Fruit fly (Drosophila melanogaster) whole organism, embryonic: Measurements from ENCODE around the gene CG16995.

Experiments used
- Aef1 ChIP-seq: fragments of 200-800 bp; sonication (Bioruptor generic); IDR thresholded peaks from 3 replicates; pipeline ENCODE4 v1.3.6; 2022; ENCODE audit warnings: missing biosample characterization, missing genetic modification characterization
- CG13296 ChIP-seq: fragments of 200-800 bp; sonication (Bioruptor generic); optimal IDR thresholded peaks from 3 replicates; lab custom pipeline; 2018; ENCODE audit warnings: missing biosample characterization, mild to moderate bottlenecking, missing genetic modification characterization
- CG13624 ChIP-seq: fragments of 200-800 bp; sonication (Bioruptor generic); optimal IDR thresholded peaks from 2 replicates; lab custom pipeline; 2016; ENCODE audit warnings: missing biosample characterization, missing genetic modification characterization
- CG6254 ChIP-seq: fragments of 200-800 bp; sonication (Bioruptor generic); optimal IDR thresholded peaks from 3 replicates; lab custom pipeline; 2017; ENCODE audit warnings: mild to moderate bottlenecking, missing biosample characterization, missing genetic modification reagents, missing genetic modification characterization
- CG7556 ChIP-seq: fragments of 200-800 bp; sonication (Bioruptor generic); optimal IDR thresholded peaks from 2 replicates; lab custom pipeline; 2017; ENCODE audit warnings: missing biosample characterization, mild to moderate bottlenecking, missing genetic modification characterization
- CG9876 ChIP-seq: fragments of 200-800 bp; sonication (Bioruptor generic); optimal IDR thresholded peaks from 2 replicates; lab custom pipeline; 2016; ENCODE audit warnings: missing biosample characterization, missing genetic modification characterization
- CG9932 ChIP-seq: fragments of 200-800 bp; sonication (Bioruptor generic); IDR thresholded peaks from 2 replicates; pipeline ENCODE4 v1.3.6; 2022; ENCODE audit warnings: missing biosample characterization, missing genetic modification characterization
- CoRest ChIP-seq: fragments of 200-800 bp; sonication (Bioruptor generic); optimal IDR thresholded peaks from 3 replicates; lab custom pipeline; 2018; ENCODE audit warnings: missing biosample characterization, mild to moderate bottlenecking, missing genetic modification characterization, moderate library complexity
- D ChIP-seq, 2 experiments: fragments of 200-800 bp in 1 of 2; fragments of >200 bp in 1 of 2; sonication (Bioruptor generic) in 1 of 2; optimal IDR thresholded peaks; 2 replicates in 1 of 2; 3 replicates in 1 of 2; lab custom pipeline; 2017; ENCODE audit warnings: mild to moderate bottlenecking in 1 of 2, missing biosample characterization in 1 of 2, missing genetic modification characterization in 1 of 2, missing genetic modification reagents in 1 of 2
- Dref ChIP-seq: fragments of 200-800 bp; sonication (Bioruptor generic); IDR thresholded peaks from 2 replicates; pipeline ENCODE4 v1.3.6; 2022; ENCODE audit warnings: missing biosample characterization, missing genetic modification characterization
- Elba2 ChIP-seq: fragments of 200-800 bp; sonication (Bioruptor generic); optimal IDR thresholded peaks from 3 replicates; lab custom pipeline; 2016; ENCODE audit warnings: missing biosample characterization, missing genetic modification characterization
- HLH4C ChIP-seq: fragments of 200-800 bp; sonication (Bioruptor generic); IDR thresholded peaks from 3 replicates; pipeline ENCODE4 v1.3.6; 2022; ENCODE audit warnings: missing biosample characterization, missing genetic modification characterization; ENCODE audit not compliant: partially characterized antibody
- Nf-YA ChIP-seq: fragments of 200-800 bp; sonication (Bioruptor generic); IDR thresholded peaks from 2 replicates; pipeline ENCODE4 v1.3.6; 2022; ENCODE audit warnings: missing biosample characterization, missing genetic modification characterization
- PHDP ChIP-seq: fragments of 200-800 bp; sonication (Bioruptor generic); optimal IDR thresholded peaks from 3 replicates; lab custom pipeline; 2018; ENCODE audit warnings: missing biosample characterization, mild to moderate bottlenecking, missing genetic modification characterization, moderate library complexity
- ara ChIP-seq: fragments of 200-800 bp; sonication (Bioruptor generic); IDR thresholded peaks from 2 replicates; pipeline ENCODE4 v1.3.6; 2022; ENCODE audit warnings: missing biosample characterization, missing genetic modification characterization
- disco-r ChIP-seq: fragments of 200-800 bp; sonication (Bioruptor generic); optimal IDR thresholded peaks from 2 replicates; lab custom pipeline; 2016; ENCODE audit warnings: missing biosample characterization, missing genetic modification characterization
- sug ChIP-seq: fragments of 200-800 bp; optimal IDR thresholded peaks from 2 replicates; lab custom pipeline; 2019; ENCODE audit warnings: missing biosample characterization, mild to moderate bottlenecking, missing genetic modification characterization, moderate library complexity
- zfh2 ChIP-seq: fragments of 200-800 bp; sonication (Bioruptor generic); optimal IDR thresholded peaks from 2 replicates; lab custom pipeline; 2016; ENCODE audit warnings: missing biosample characterization, missing genetic modification characterization

Gene CG16995

DNA sequence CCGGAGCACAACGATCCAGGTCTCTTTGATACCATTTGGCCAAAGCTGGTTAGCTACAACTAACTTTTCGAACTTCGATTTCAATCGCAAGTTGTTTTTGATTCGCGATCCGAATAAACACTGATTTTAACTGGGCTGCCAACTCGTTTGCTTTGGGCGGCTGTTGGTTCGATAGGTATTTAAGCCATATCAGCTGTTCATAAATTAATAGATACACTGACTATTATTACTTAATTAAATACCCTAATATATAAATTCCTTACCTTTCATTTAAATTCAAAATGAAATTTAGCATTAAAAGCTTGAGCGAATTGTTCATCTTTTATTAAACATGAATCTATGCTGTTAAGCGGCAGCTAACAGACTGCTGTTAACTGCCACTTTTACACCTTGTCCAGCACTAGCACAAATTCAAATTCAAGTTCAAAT, 49.5 kb downstream of the CG16995 start, which contains the start of gene CG9967 (continued):
- TF ChIP-seq CG9932 (GFP tag; lab: Robert Waterston, UW) (no peak), CG6254 (GFP tag; lab: Kevin White, UChicago) (no peak), zfh2 (no peak), CoRest (tag; lab: Kevin White, UChicago) (peak; percentile 37), CG13296 (peak; percentile 18), Nf-YA (GFP tag; lab: Robert Waterston, UW) (no peak), Dref (GFP tag; lab: Robert Waterston, UW) (peak; percentile 51), CG9876 (GFP tag; lab: Kevin White, UChicago) (no peak), HLH4C (GFP tag; lab: Robert Waterston, UW) (no peak), Elba2 (no peak), Aef1 (GFP tag; lab: Robert Waterston, UW) (no peak), disco-r (no peak), sug (tag; lab: Kevin White, UChicago) (peak; percentile 23), D (optimal IDR thresholded peaks at IDR 0.05; lab: Kevin White, UChicago) (no peak), D (GFP tag; optimal IDR thresholded peaks at IDR 0.05; lab: Kevin White, UChicago) (no peak), CG13624 (no peak), ara (GFP tag; lab: Robert Waterston, UW) (no peak), CG7556 (GFP tag; lab: Kevin White, UChicago) (peak; percentile 8), PHDP (tag; lab: Kevin White, UChicago) (no peak)
